Fruit fly (Drosophila melanogaster) whole organism, embryonic: ENCODE results near the gene CG46467.

Experiments used
- BEAF-32 ChIP-seq: fragments of 200-800 bp; sonication (Bioruptor generic); optimal IDR thresholded peaks from 3 replicates; lab custom pipeline; 2017; ENCODE audit warnings: missing biosample characterization, missing genetic modification characterization, mild to moderate bottlenecking, moderate library complexity, missing genetic modification reagents
- Blimp-1 ChIP-seq: fragments of 200-800 bp; sonication (Bioruptor generic); optimal IDR thresholded peaks from 3 replicates; lab custom pipeline; 2018; ENCODE audit warnings: missing biosample characterization, missing genetic modification characterization, mild to moderate bottlenecking, moderate library complexity, missing genetic modification reagents
- CG11398 ChIP-seq: fragments of 200-800 bp; sonication (Bioruptor generic); optimal IDR thresholded peaks from 2 replicates; lab custom pipeline; 2016; ENCODE audit warnings: missing biosample characterization, missing genetic modification characterization
- CG11456 ChIP-seq: fragments of 200-800 bp; sonication (Bioruptor generic); IDR thresholded peaks from 3 replicates; pipeline ENCODE4 v1.3.6; 2022; ENCODE audit warnings: missing biosample characterization, missing genetic modification characterization
- CG13775 ChIP-seq: fragments of 200-800 bp; sonication (Bioruptor generic); optimal IDR thresholded peaks from 3 replicates; lab custom pipeline; 2017; ENCODE audit warnings: missing biosample characterization, mild to moderate bottlenecking, missing genetic modification characterization
- CG14441 ChIP-seq: fragments of 200-800 bp; sonication (Bioruptor generic); IDR thresholded peaks from 2 replicates; pipeline ENCODE4 v1.3.6; 2022; ENCODE audit warnings: missing biosample characterization, missing genetic modification characterization
- CG15073 ChIP-seq: fragments of 200-800 bp; sonication (Bioruptor generic); optimal IDR thresholded peaks from 2 replicates; lab custom pipeline; 2016; ENCODE audit warnings: missing biosample characterization, missing genetic modification characterization
- CG1647 ChIP-seq: fragments of 200-800 bp; sonication (Bioruptor generic); optimal IDR thresholded peaks from 3 replicates; lab custom pipeline; 2016; ENCODE audit warnings: missing biosample characterization, missing genetic modification characterization
- CG16813 ChIP-seq: fragments of 200-800 bp; sonication (Bioruptor generic); IDR thresholded peaks from 3 replicates; pipeline ENCODE4 v1.3.6; 2022; ENCODE audit warnings: missing biosample characterization, missing genetic modification characterization; ENCODE audit not compliant: partially characterized antibody
- CG16863 ChIP-seq: fragments of 200-800 bp; sonication (Bioruptor generic); optimal IDR thresholded peaks from 3 replicates; lab custom pipeline; 2016; ENCODE audit warnings: missing biosample characterization, missing genetic modification characterization
- CG18262 ChIP-seq: fragments of 200-800 bp; optimal IDR thresholded peaks from 3 replicates; lab custom pipeline; 2019; ENCODE audit warnings: missing biosample characterization, mild to moderate bottlenecking, missing genetic modification characterization, moderate library complexity
- CG1832 ChIP-seq: fragments of 200-800 bp; sonication (Bioruptor generic); optimal IDR thresholded peaks from 2 replicates; lab custom pipeline; 2017; ENCODE audit warnings: missing biosample characterization, mild to moderate bottlenecking, missing genetic modification characterization, inconsistent platforms
- CG2202 ChIP-seq: fragments of 200-800 bp; sonication (Bioruptor generic); optimal IDR thresholded peaks from 2 replicates; lab custom pipeline; 2018; ENCODE audit warnings: missing biosample characterization, mild to moderate bottlenecking, missing genetic modification characterization
- CG2889 ChIP-seq: fragments of 200-800 bp; sonication (Bioruptor generic); IDR thresholded peaks from 3 replicates; pipeline ENCODE4 v1.3.6; 2022; ENCODE audit warnings: missing biosample characterization, missing genetic modification characterization
- CG30431 ChIP-seq: fragments of 200-800 bp; sonication (Bioruptor generic); optimal IDR thresholded peaks from 2 replicates; lab custom pipeline; 2017; ENCODE audit warnings: missing biosample characterization, missing genetic modification characterization
- CG32767 ChIP-seq: fragments of 200-800 bp; sonication (Bioruptor generic); IDR thresholded peaks from 2 replicates; pipeline ENCODE4 v1.3.6; 2022; ENCODE audit warnings: missing biosample characterization, missing genetic modification characterization
- CG34224 ChIP-seq: fragments of 200-800 bp; sonication (Bioruptor generic); IDR thresholded peaks from 3 replicates; pipeline ENCODE4 v1.3.6; 2022; ENCODE audit warnings: missing biosample characterization, missing genetic modification characterization; ENCODE audit not compliant: partially characterized antibody
- CG4282 ChIP-seq: fragments of 200-800 bp; sonication (Bioruptor generic); optimal IDR thresholded peaks from 2 replicates; lab custom pipeline; 2016; ENCODE audit warnings: missing biosample characterization, missing genetic modification characterization
- CG9932 ChIP-seq: fragments of 200-800 bp; sonication (Bioruptor generic); IDR thresholded peaks from 2 replicates; pipeline ENCODE4 v1.3.6; 2022; ENCODE audit warnings: missing biosample characterization, missing genetic modification characterization
- D ChIP-seq, 2 experiments: fragments of 200-800 bp in 1 of 2; fragments of >200 bp in 1 of 2; sonication (Bioruptor generic) in 1 of 2; optimal IDR thresholded peaks; 2 replicates in 1 of 2; 3 replicates in 1 of 2; lab custom pipeline; 2017; ENCODE audit warnings: mild to moderate bottlenecking in 1 of 2, missing biosample characterization in 1 of 2, missing genetic modification characterization in 1 of 2, missing genetic modification reagents in 1 of 2
- E2f1 ChIP-seq: fragments of 200-800 bp; sonication (Bioruptor generic); IDR thresholded peaks from 2 replicates; pipeline ENCODE4 v1.3.6; 2022; ENCODE audit warnings: missing biosample characterization, missing genetic modification characterization
- ERR ChIP-seq: fragments of 200-800 bp; sonication (Bioruptor generic); optimal IDR thresholded peaks from 2 replicates; lab custom pipeline; 2016; ENCODE audit warnings: missing biosample characterization, missing genetic modification characterization
- HHEX ChIP-seq: fragments of 200-800 bp; sonication (Bioruptor generic); optimal IDR thresholded peaks from 3 replicates; lab custom pipeline; 2017; ENCODE audit warnings: missing biosample characterization, mild to moderate bottlenecking, missing genetic modification characterization, missing genetic modification reagents
- HLH54F ChIP-seq: fragments of 200-800 bp; sonication (Bioruptor generic); optimal IDR thresholded peaks from 3 replicates; lab custom pipeline; 2016; ENCODE audit warnings: missing biosample characterization, missing genetic modification characterization
- Hr78 ChIP-seq, 2 experiments: fragments of 200-800 bp in 1 of 2; fragments of >200 bp in 1 of 2; sonication (Bioruptor generic) in 1 of 2; optimal IDR thresholded peaks; 2 replicates each; lab custom pipeline; 2017 to 2019; ENCODE audit warnings: missing biosample characterization in 2 of 2, missing genetic modification characterization in 2 of 2, mild to moderate bottlenecking in 1 of 2, moderate library complexity in 1 of 2
- Nf-YB ChIP-seq: fragments of 200-800 bp; sonication (Bioruptor generic); optimal IDR thresholded peaks from 3 replicates; lab custom pipeline; 2019; ENCODE audit warnings: missing biosample characterization, mild to moderate bottlenecking, missing genetic modification characterization, moderate library complexity
- Oli ChIP-seq: fragments of 200-800 bp; sonication (Bioruptor generic); optimal IDR thresholded peaks from 2 replicates; lab custom pipeline; 2018; ENCODE audit warnings: missing biosample characterization, mild to moderate bottlenecking, missing genetic modification characterization, moderate library complexity
- Opbp ChIP-seq: fragments of 200-800 bp; sonication (Bioruptor generic); IDR thresholded peaks from 3 replicates; pipeline ENCODE4 v1.3.6; 2022; ENCODE audit warnings: missing biosample characterization, missing genetic modification characterization; ENCODE audit not compliant: partially characterized antibody
- Side ChIP-seq: fragments of 200-800 bp; sonication (Bioruptor generic); optimal IDR thresholded peaks from 2 replicates; lab custom pipeline; 2016; ENCODE audit warnings: missing biosample characterization, missing genetic modification characterization
- Taf1 ChIP-seq: fragments of 200-800 bp; sonication (Bioruptor generic); IDR thresholded peaks from 2 replicates; pipeline ENCODE4 v1.3.6; 2022; ENCODE audit warnings: missing biosample characterization, missing genetic modification characterization
- Trl ChIP-seq, 3 experiments: fragments of >200 bp in 2 of 3; fragments of 200-800 bp in 1 of 3; sonication (Bioruptor generic) in 1 of 3; optimal IDR thresholded peaks; 2 replicates in 1 of 3; 3 replicates in 2 of 3; lab custom pipeline; 2016 to 2017; ENCODE audit warnings: missing biosample characterization in 1 of 3, missing genetic modification characterization in 1 of 3
- ab ChIP-seq: fragments of 200-800 bp; sonication (Bioruptor generic); optimal IDR thresholded peaks from 2 replicates; lab custom pipeline; 2016; ENCODE audit warnings: missing biosample characterization, missing genetic modification characterization
- ac ChIP-seq: fragments of 200-800 bp; sonication (Bioruptor generic); optimal IDR thresholded peaks from 3 replicates; lab custom pipeline; 2017; ENCODE audit warnings: missing biosample characterization, mild to moderate bottlenecking, missing genetic modification characterization
- btn ChIP-seq: fragments of 200-800 bp; sonication (Bioruptor generic); optimal IDR thresholded peaks from 2 replicates; lab custom pipeline; 2016; ENCODE audit warnings: missing biosample characterization, missing genetic modification characterization
- cg ChIP-seq: fragments of 200-800 bp; sonication (Bioruptor generic); optimal IDR thresholded peaks from 3 replicates; lab custom pipeline; 2019; ENCODE audit warnings: missing biosample characterization, mild to moderate bottlenecking, missing genetic modification characterization, moderate library complexity
- dmrt99B ChIP-seq: fragments of 200-800 bp; sonication (Bioruptor generic); optimal IDR thresholded peaks from 2 replicates; lab custom pipeline; 2018; ENCODE audit warnings: missing biosample characterization, mild to moderate bottlenecking, missing genetic modification characterization, moderate library complexity
- dysf ChIP-seq: fragments of 200-800 bp; sonication (Bioruptor generic); IDR thresholded peaks from 3 replicates; pipeline ENCODE4 v1.3.6; 2022; ENCODE audit warnings: missing biosample characterization, missing genetic modification characterization
- emc ChIP-seq: fragments of 200-800 bp; sonication (Bioruptor generic); optimal IDR thresholded peaks from 2 replicates; lab custom pipeline; 2016; ENCODE audit warnings: missing biosample characterization, missing genetic modification characterization
- ems ChIP-seq: fragments of 200-800 bp; sonication (Bioruptor generic); optimal IDR thresholded peaks from 3 replicates; lab custom pipeline; 2016; ENCODE audit warnings: missing biosample characterization, missing genetic modification characterization
- fd64A ChIP-seq: fragments of 200-800 bp; sonication (Bioruptor generic); optimal IDR thresholded peaks from 3 replicates; lab custom pipeline; 2018; ENCODE audit warnings: missing biosample characterization, mild to moderate bottlenecking, missing genetic modification characterization
- gem ChIP-seq: fragments of 200-800 bp; sonication (Bioruptor generic); optimal IDR thresholded peaks from 2 replicates; lab custom pipeline; 2019; ENCODE audit warnings: missing biosample characterization, mild to moderate bottlenecking, missing genetic modification characterization, moderate library complexity
- hb ChIP-seq: fragments of 200-800 bp; sonication (Bioruptor generic); IDR thresholded peaks from 3 replicates; pipeline ENCODE4 v1.3.6; 2022; ENCODE audit warnings: missing biosample characterization, missing genetic modification characterization; ENCODE audit not compliant: partially characterized antibody
- kay ChIP-seq: fragments of 200-800 bp; sonication (Bioruptor generic); optimal IDR thresholded peaks from 2 replicates; lab custom pipeline; 2016; ENCODE audit warnings: missing biosample characterization, missing genetic modification characterization
- ken ChIP-seq: fragments of 200-800 bp; sonication (Bioruptor generic); IDR thresholded peaks from 3 replicates; pipeline ENCODE4 v1.3.6; 2022; ENCODE audit warnings: missing biosample characterization, missing genetic modification characterization
- klu ChIP-seq: fragments of 200-800 bp; sonication (Bioruptor generic); IDR thresholded peaks from 2 replicates; pipeline ENCODE4 v1.3.6; 2022; ENCODE audit warnings: missing biosample characterization, missing genetic modification characterization
- pum ChIP-seq: fragments of 200-800 bp; sonication (Bioruptor generic); optimal IDR thresholded peaks from 2 replicates; lab custom pipeline; 2016; ENCODE audit warnings: missing biosample characterization, missing genetic modification characterization
- sim ChIP-seq: fragments of 200-800 bp; sonication (Bioruptor generic); IDR thresholded peaks from 2 replicates; pipeline ENCODE4 v1.3.6; 2022; ENCODE audit warnings: missing biosample characterization, missing genetic modification characterization
- so ChIP-seq: fragments of 200-800 bp; sonication (Bioruptor generic); IDR thresholded peaks from 3 replicates; pipeline ENCODE4 v1.3.6; 2022; ENCODE audit warnings: missing biosample characterization, missing genetic modification characterization
- sr ChIP-seq: fragments of 200-800 bp; sonication (Bioruptor generic); IDR thresholded peaks from 3 replicates; pipeline ENCODE4 v1.3.6; 2022; ENCODE audit warnings: missing biosample characterization, missing genetic modification characterization

The CG46467 gene

DNA sequence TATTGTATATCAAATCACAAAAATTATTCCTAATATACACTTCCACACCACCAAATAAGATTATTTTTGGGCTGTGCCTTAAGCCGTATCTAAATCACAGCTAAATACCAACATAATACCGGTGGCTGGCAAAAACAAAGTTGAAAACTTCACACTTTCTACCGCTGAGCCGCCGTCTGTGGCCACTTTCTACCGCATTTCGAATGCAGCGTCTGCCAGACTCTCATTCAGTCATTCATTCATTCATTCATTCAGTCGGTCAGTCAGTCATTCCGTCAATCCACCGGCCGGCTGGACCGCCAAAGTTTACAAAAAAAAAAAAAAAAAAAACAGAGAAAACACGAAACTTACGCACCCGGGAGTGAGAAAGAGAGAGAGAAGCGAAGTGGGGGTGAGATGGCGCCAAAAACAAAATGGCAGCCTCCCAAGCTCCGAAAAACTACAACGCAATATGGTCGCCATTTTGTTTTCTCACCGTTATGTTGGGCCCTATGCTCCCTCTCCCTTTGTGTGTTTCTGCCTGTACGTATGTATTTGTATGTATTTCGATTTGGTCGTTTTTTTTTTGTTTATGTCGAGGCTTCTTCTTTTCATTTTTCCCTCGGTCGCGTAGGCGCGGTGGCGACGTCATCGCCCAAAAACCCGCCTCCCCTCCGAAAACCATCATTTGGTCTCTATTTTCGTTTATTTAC, 8.9 kb downstream of the CG46467 start (continued):
- TF ChIP-seq CG2202 (no peak), ken (GFP tag; lab: Robert Waterston, UW) (no peak), CG34224 (GFP tag; lab: Robert Waterston, UW) (0 out of 3 replicates have a peak, but pooled peaks have one; percentile 57), Nf-YB (GFP tag; lab: Kevin White, UChicago) (no peak), CG4282 (GFP tag; lab: Kevin White, UChicago) (no peak), Taf1 (GFP tag; lab: Robert Waterston, UW) (no peak), Side (GFP tag; lab: Kevin White, UChicago) (no peak), Trl (optimal IDR thresholded peaks at IDR 0.05; lab: Kevin White, UChicago) (peak; percentile 9 to 49), Trl (GFP tag; optimal IDR thresholded peaks at IDR 0.05; lab: Kevin White, UChicago) (no peak), CG32767 (GFP tag; lab: Robert Waterston, UW) (peak; percentile 66), klu (0 out of 2 replicates have a peak, but pooled peaks have one; percentile 21), emc (GFP tag; lab: Kevin White, UChicago) (no peak), CG1647 (GFP tag; lab: Kevin White, UChicago) (no peak), so (GFP tag; lab: Robert Waterston, UW) (no peak; the same call in 2 of the 3 replicates), btn (GFP tag; lab: Kevin White, UChicago) (no peak), dysf (no peak), CG30431 (GFP tag; lab: Kevin White, UChicago) (no peak), CG18262 (tag; lab: Kevin White, UChicago) (no peak), CG2889 (GFP tag; lab: Robert Waterston, UW) (no peak), fd64A (GFP tag; lab: Kevin White, UChicago) (no peak), CG11398 (no peak), Oli (tag; lab: Kevin White, UChicago) (no peak), ERR (peak; percentile 24), ab (no peak), cg (GFP tag; lab: Kevin White, UChicago) (peak; percentile 70), CG14441 (GFP tag; lab: Robert Waterston, UW) (no peak), ems (no peak), BEAF-32 (no peak), hb (no peak), Hr78 (GFP tag; optimal IDR thresholded peaks at IDR 0.05; lab: Kevin White, UChicago) (peak in 1 of 2 experiments; percentile 11), gem (no peak), E2f1 (no peak)

dm6 chr3R:9884461-9885185, 10.1 kb downstream of the CG46467 start:
- TF ChIP-seq kay: no peak
- TF ChIP-seq CG1832: no peak
- no peak for TF ChIP-seq Opbp (GFP tag; lab: Robert Waterston, UW)
- peak; percentile 78 for TF ChIP-seq CG11456
- 0 out of 2 replicates have a peak, but pooled peaks have one; percentile 13 for TF ChIP-seq sim
- peak; percentile 62 for TF ChIP-seq dmrt99B (tag; lab: Kevin White, UChicago)
- peak; percentile 89 for TF ChIP-seq CG9932
- TF ChIP-seq CG15073: no peak
- no peak for TF ChIP-seq Blimp-1 (GFP tag; lab: Kevin White, UChicago)
- peak; percentile 42 for TF ChIP-seq pum (GFP tag; lab: Kevin White, UChicago)
- TF ChIP-seq ac (GFP tag; lab: Kevin White, UChicago): no peak
- TF ChIP-seq D (optimal IDR thresholded peaks at IDR 0.05; lab: Kevin White, UChicago): no peak
- TF ChIP-seq D (GFP tag; optimal IDR thresholded peaks at IDR 0.05; lab: Kevin White, UChicago): no peak
- TF ChIP-seq HLH54F: peak; percentile 65
- TF ChIP-seq CG16863 (GFP tag; lab: Kevin White, UChicago): peak; percentile 19
- TF ChIP-seq sr (GFP tag; lab: Robert Waterston, UW): peak; percentile 99
- TF ChIP-seq HHEX (GFP tag; lab: Kevin White, UChicago): peak; percentile 34
- no peak for TF ChIP-seq CG13775 (GFP tag; lab: Kevin White, UChicago)
- no peak for TF ChIP-seq CG16813 (GFP tag; lab: Robert Waterston, UW)
